Worm (Caenorhabditis elegans): ENCODE results near the gene F37A4.6.

The F37A4.6 gene

ce11 chrIII:6655830-6656229 is 49.8 kb upstream of the F37A4.6 start (continued):
- no peak for TF ChIP-seq nhr-28 (tag; optimal IDR thresholded peaks at IDR 0.05)
- no peak for TF ChIP-seq lin-15B (tag; optimal IDR thresholded peaks at IDR 0.05)
- TF ChIP-seq lir-3 (tag; optimal IDR thresholded peaks at IDR 0.05; ENCODE audit: poor library complexity), result no peak

ce11 chrIII:6661660-6662059 is 44.0 kb upstream of the F37A4.6 start:
- TF ChIP-seq nhr-19 (GFP tag; conservative IDR thresholded peaks at IDR 0.05) (peak; percentile 37; the same call in 1 of the 2 replicates), rnt-1 (tag; optimal IDR thresholded peaks at IDR 0.05) (peak; percentile 17)

ce11 chrIII:6670737-6671242 is 34.8 kb upstream of the F37A4.6 start:
- TF ChIP-seq ama-1 (optimal IDR thresholded peaks at IDR 0.05), result no peak
- no peak for TF ChIP-seq nhr-76 (tag; optimal IDR thresholded peaks at IDR 0.05)
- TF ChIP-seq nhr-90 (tag; optimal IDR thresholded peaks at IDR 0.05; ENCODE audit: poor library complexity), result no peak
- no peak for TF ChIP-seq mef-2 (tag; optimal IDR thresholded peaks at IDR 0.05)
- TF ChIP-seq Y116A8C.19 (tag; optimal IDR thresholded peaks at IDR 0.05; ENCODE audit: borderline replicate concordance), result no peak
- TF ChIP-seq lin-35 (GFP tag; optimal IDR thresholded peaks at IDR 0.05), result no peak
- TF ChIP-seq lin-14 (GFP tag; optimal IDR thresholded peaks at IDR 0.05), result peak; percentile 29
- TF ChIP-seq swsn-7 (tag; optimal IDR thresholded peaks at IDR 0.05), result no peak

- TF ChIP-seq snu-23 (GFP tag; optimal IDR thresholded peaks at IDR 0.05) (no peak), fkh-8 (tag; optimal IDR thresholded peaks at IDR 0.05) (peak; percentile 18), hpl-2 (GFP tag; optimal IDR thresholded peaks at IDR 0.05) (no peak)
Observed at ce11 chrIII:6675460-6675859, 30.2 kb upstream of the F37A4.6 start, which contains the start of gene rbf-1. Gene rbf-1, plus strand, starts transcription at chrIII:6675760.

ce11 chrIII:6677304-6677703 is 28.3 kb upstream of the F37A4.6 start:
- no peak for TF ChIP-seq rnt-1 (tag; optimal IDR thresholded peaks at IDR 0.05)
- TF ChIP-seq ceh-82 (tag; optimal IDR thresholded peaks at IDR 0.05), result no peak
- TF ChIP-seq hpl-2 (GFP tag; optimal IDR thresholded peaks at IDR 0.05), result no peak
- TF ChIP-seq lin-39 (tag; optimal IDR thresholded peaks at IDR 0.05), result no peak
- no peak for TF ChIP-seq C16A3.4 (tag; optimal IDR thresholded peaks at IDR 0.05)
- peak; percentile 34 for TF ChIP-seq lin-14 (GFP tag; optimal IDR thresholded peaks at IDR 0.05)
- TF ChIP-seq egl-27 (tag; optimal IDR thresholded peaks at IDR 0.05), result no peak

ce11 chrIII:6679323-6679722 is 26.3 kb upstream of the F37A4.6 start:
- TF ChIP-seq egl-13 (tag; optimal IDR thresholded peaks at IDR 0.05), result peak; percentile 66
- TF ChIP-seq pax-3 (tag; optimal IDR thresholded peaks at IDR 0.05), result peak; percentile 30
- TF ChIP-seq snu-23 (GFP tag; optimal IDR thresholded peaks at IDR 0.05), result no peak
- TF ChIP-seq tlp-1 (tag; optimal IDR thresholded peaks at IDR 0.05), result no peak
- no peak for TF ChIP-seq hlh-4 (tag; optimal IDR thresholded peaks at IDR 0.05)
- TF ChIP-seq efl-1 (optimal IDR thresholded peaks at IDR 0.05), result no peak
- no peak for TF ChIP-seq efl-1 (GFP tag; optimal IDR thresholded peaks at IDR 0.05 in 1 of 2)
- no peak for TF ChIP-seq egl-27 (tag; optimal IDR thresholded peaks at IDR 0.05)
- no peak for TF ChIP-seq ets-5 (GFP tag; IDR thresholded peaks at IDR 0.05)
- peak; percentile 84 for TF ChIP-seq dsc-1 (tag; optimal IDR thresholded peaks at IDR 0.05)
- TF ChIP-seq ceh-8 (GFP tag; optimal IDR thresholded peaks at IDR 0.05), result no peak

- TF ChIP-seq egl-27 (tag; optimal IDR thresholded peaks at IDR 0.05) (no peak), fkh-4 (tag; optimal IDR thresholded peaks at IDR 0.05; ENCODE audit: borderline replicate concordance) (no peak), nhr-12 (tag; optimal IDR thresholded peaks at IDR 0.05) (no peak), rnt-1 (tag; optimal IDR thresholded peaks at IDR 0.05) (no peak), efl-3 (GFP tag; optimal IDR thresholded peaks at IDR 0.05) (no peak), unc-86 (tag; optimal IDR thresholded peaks at IDR 0.05) (no peak)
Observed at ce11 chrIII:6680963-6681362, 24.7 kb upstream of the F37A4.6 start.

All from whole organism, L1 larva.